Worm (Caenorhabditis elegans) whole organism, young adult: Measurements from ENCODE around the gene alh-8.

Source experiments
- ama-1 ChIP-seq, 3 experiments: fragments of 150-350 bp in 1 of 3; sonication (generic microtip) in 2 of 3; optimal IDR thresholded peaks; 2 replicates each; lab custom pipeline; 2014 to 2018; ENCODE audit warnings: missing biosample characterization in 2 of 3, missing genetic modification characterization in 2 of 3, missing genetic modification reagents in 2 of 3
- athp-1 ChIP-seq: sonication (generic microtip); optimal IDR thresholded peaks from 2 replicates; lab custom pipeline; 2017; ENCODE audit warnings: mild to moderate bottlenecking, missing genetic modification characterization, missing compliant biosample characterization
- ceh-27 ChIP-seq: fragments of 200-800 bp; sonication (Bioruptor generic); optimal IDR thresholded peaks from 2 replicates; lab custom pipeline; 2018; ENCODE audit warnings: mild to moderate bottlenecking, missing genetic modification characterization, moderate library complexity, missing compliant biosample characterization
- fkh-3 ChIP-seq: sonication (generic microtip); optimal IDR thresholded peaks from 2 replicates; lab custom pipeline; 2016; ENCODE audit warnings: mild to moderate bottlenecking, missing genetic modification characterization, missing compliant biosample characterization
- lin-54 ChIP-seq: fragments of 200-800 bp; sonication (Bioruptor generic); optimal IDR thresholded peaks from 2 replicates; lab custom pipeline; 2018; ENCODE audit warnings: mild to moderate bottlenecking, missing genetic modification characterization, missing compliant biosample characterization
- nhr-27 ChIP-seq: fragments of 200-800 bp; sonication (Bioruptor generic); optimal IDR thresholded peaks from 2 replicates; lab custom pipeline; 2018; ENCODE audit warnings: mild to moderate bottlenecking, missing genetic modification characterization, moderate library complexity, missing compliant biosample characterization

ce11 chrII:11688011-11688410 is 40.8 kb upstream of the alh-8 start:
- TF ChIP-seq ceh-27 (no peak), athp-1 (tag; lab: Kevin White, UChicago) (no peak), fkh-3 (tag; lab: Kevin White, UChicago) (no peak), lin-54 (GFP tag; lab: Kevin White, UChicago) (no peak), ama-1 (optimal IDR thresholded peaks at IDR 0.05; lab: Kevin White, UChicago) (no peak), ama-1 (GFP tag; optimal IDR thresholded peaks at IDR 0.05; lab: Kevin White, UChicago) (no peak), nhr-27 (no peak)
